Fruit fly (Drosophila melanogaster) whole organism, embryonic: Measurements from ENCODE around the gene crm.

ENCODE experiments used
- BEAF-32 ChIP-seq: fragments of 200-800 bp; sonication (Bioruptor generic); optimal IDR thresholded peaks from 3 replicates; lab custom pipeline; 2017; ENCODE audit warnings: missing biosample characterization, missing genetic modification characterization, mild to moderate bottlenecking, moderate library complexity, missing genetic modification reagents
- Bdp1 ChIP-seq: fragments of 200-800 bp; sonication (Bioruptor generic); optimal IDR thresholded peaks from 3 replicates; lab custom pipeline; 2016; ENCODE audit warnings: missing biosample characterization, missing genetic modification characterization
- Blimp-1 ChIP-seq: fragments of 200-800 bp; sonication (Bioruptor generic); optimal IDR thresholded peaks from 3 replicates; lab custom pipeline; 2018; ENCODE audit warnings: missing biosample characterization, missing genetic modification characterization, mild to moderate bottlenecking, moderate library complexity, missing genetic modification reagents
- CG10274 ChIP-seq: fragments of 200-800 bp; sonication (Bioruptor generic); optimal IDR thresholded peaks from 3 replicates; lab custom pipeline; 2017; ENCODE audit warnings: missing biosample characterization, mild to moderate bottlenecking, missing genetic modification characterization
- CG10431 ChIP-seq: fragments of 200-800 bp; sonication (Bioruptor generic); optimal IDR thresholded peaks from 3 replicates; lab custom pipeline; 2018; ENCODE audit warnings: missing biosample characterization, mild to moderate bottlenecking, missing genetic modification characterization
- CG12236 ChIP-seq: fragments of 200-800 bp; sonication (Bioruptor generic); optimal IDR thresholded peaks from 2 replicates; lab custom pipeline; 2016; ENCODE audit warnings: missing biosample characterization, missing genetic modification characterization
- CG1233 ChIP-seq: fragments of 200-800 bp; sonication (Bioruptor generic); optimal IDR thresholded peaks from 4 replicates; lab custom pipeline; 2018; ENCODE audit warnings: missing biosample characterization, mild to moderate bottlenecking, missing genetic modification characterization
- CG12744 ChIP-seq: fragments of 200-800 bp; sonication (Bioruptor generic); optimal IDR thresholded peaks from 2 replicates; lab custom pipeline; 2016; ENCODE audit warnings: missing biosample characterization, missing genetic modification characterization
- CG12942 ChIP-seq: fragments of 200-800 bp; sonication (Bioruptor generic); optimal IDR thresholded peaks from 3 replicates; lab custom pipeline; 2016; ENCODE audit warnings: missing biosample characterization, missing genetic modification characterization
- CG13624 ChIP-seq: fragments of 200-800 bp; sonication (Bioruptor generic); optimal IDR thresholded peaks from 2 replicates; lab custom pipeline; 2016; ENCODE audit warnings: missing biosample characterization, missing genetic modification characterization
- CG15696 ChIP-seq: fragments of 200-800 bp; sonication (Bioruptor generic); optimal IDR thresholded peaks from 2 replicates; lab custom pipeline; 2019; ENCODE audit warnings: missing biosample characterization, mild to moderate bottlenecking, missing genetic modification characterization, moderate library complexity
- CG1832 ChIP-seq: fragments of 200-800 bp; sonication (Bioruptor generic); optimal IDR thresholded peaks from 2 replicates; lab custom pipeline; 2017; ENCODE audit warnings: missing biosample characterization, mild to moderate bottlenecking, missing genetic modification characterization, inconsistent platforms
- CG18476 ChIP-seq: fragments of 200-800 bp; sonication (Bioruptor generic); optimal IDR thresholded peaks from 2 replicates; lab custom pipeline; 2016; ENCODE audit warnings: missing biosample characterization, mild to moderate bottlenecking, missing genetic modification characterization
- CG18599 ChIP-seq: fragments of 200-800 bp; sonication (Bioruptor generic); optimal IDR thresholded peaks from 3 replicates; lab custom pipeline; 2017; ENCODE audit warnings: missing biosample characterization, missing genetic modification characterization, mild to moderate bottlenecking, moderate library complexity, missing genetic modification reagents
- CG2202 ChIP-seq: fragments of 200-800 bp; sonication (Bioruptor generic); optimal IDR thresholded peaks from 2 replicates; lab custom pipeline; 2018; ENCODE audit warnings: missing biosample characterization, mild to moderate bottlenecking, missing genetic modification characterization
- CG3065 ChIP-seq: fragments of 200-800 bp; sonication (Bioruptor generic); optimal IDR thresholded peaks from 2 replicates; lab custom pipeline; 2016; ENCODE audit warnings: missing biosample characterization, missing genetic modification characterization
- CG32532 ChIP-seq: fragments of 200-800 bp; sonication (Bioruptor generic); IDR thresholded peaks from 2 replicates; pipeline ENCODE4 v1.3.6; 2022; ENCODE audit warnings: missing biosample characterization, missing genetic modification characterization
- CG32772 ChIP-seq: fragments of 200-800 bp; sonication (Bioruptor generic); IDR thresholded peaks from 2 replicates; pipeline ENCODE4 v1.3.6; 2022; ENCODE audit warnings: missing biosample characterization, missing genetic modification characterization
- CG34422 ChIP-seq: fragments of 200-800 bp; sonication (Bioruptor generic); IDR thresholded peaks from 3 replicates; pipeline ENCODE4 v1.3.6; 2022; ENCODE audit warnings: missing biosample characterization, missing genetic modification characterization
- CG4854 ChIP-seq: fragments of 200-800 bp; sonication (Bioruptor generic); optimal IDR thresholded peaks from 2 replicates; lab custom pipeline; 2016; ENCODE audit warnings: missing biosample characterization, missing genetic modification characterization, inconsistent platforms
- CG7786 ChIP-seq: fragments of 200-800 bp; sonication (Bioruptor generic); optimal IDR thresholded peaks from 2 replicates; lab custom pipeline; 2016; ENCODE audit warnings: missing biosample characterization, missing genetic modification characterization
- CG8290 ChIP-seq, 3 experiments: fragments of 200-800 bp; sonication (Bioruptor generic); optimal IDR thresholded peaks; 2 replicates each; lab custom pipeline; 2016 to 2019; ENCODE audit warnings: missing biosample characterization in 3 of 3, missing genetic modification characterization in 3 of 3, mild to moderate bottlenecking in 2 of 3, moderate library complexity in 1 of 3
- CoRest ChIP-seq: fragments of 200-800 bp; sonication (Bioruptor generic); optimal IDR thresholded peaks from 3 replicates; lab custom pipeline; 2018; ENCODE audit warnings: missing biosample characterization, mild to moderate bottlenecking, missing genetic modification characterization, moderate library complexity
- Doc2 ChIP-seq: fragments of 200-800 bp; sonication (Bioruptor generic); IDR thresholded peaks from 2 replicates; pipeline ENCODE4 v1.3.6; 2022; ENCODE audit warnings: missing biosample characterization, missing genetic modification characterization
- Drgx ChIP-seq: fragments of 200-800 bp; sonication (Bioruptor generic); IDR thresholded peaks from 2 replicates; pipeline ENCODE4 v1.3.6; 2022; ENCODE audit warnings: missing biosample characterization, missing genetic modification characterization
- HLH54F ChIP-seq: fragments of 200-800 bp; sonication (Bioruptor generic); optimal IDR thresholded peaks from 3 replicates; lab custom pipeline; 2016; ENCODE audit warnings: missing biosample characterization, missing genetic modification characterization
- Hmx ChIP-seq: fragments of 200-800 bp; sonication (Bioruptor generic); optimal IDR thresholded peaks from 2 replicates; lab custom pipeline; 2016; ENCODE audit warnings: missing biosample characterization, missing genetic modification characterization
- Hr3 ChIP-seq: fragments of 200-800 bp; sonication (Bioruptor generic); optimal IDR thresholded peaks from 3 replicates; lab custom pipeline; 2016; ENCODE audit warnings: missing biosample characterization, missing genetic modification characterization
- Kr ChIP-seq: fragments of 200-800 bp; sonication (Bioruptor generic); optimal IDR thresholded peaks from 2 replicates; lab custom pipeline; 2017; ENCODE audit warnings: missing biosample characterization, mild to moderate bottlenecking, missing genetic modification characterization
- NC2β ChIP-seq: fragments of 200-800 bp; sonication (Bioruptor generic); optimal IDR thresholded peaks from 2 replicates; lab custom pipeline; 2016; ENCODE audit warnings: missing biosample characterization, missing genetic modification characterization
- PHDP ChIP-seq: fragments of 200-800 bp; sonication (Bioruptor generic); optimal IDR thresholded peaks from 3 replicates; lab custom pipeline; 2018; ENCODE audit warnings: missing biosample characterization, mild to moderate bottlenecking, missing genetic modification characterization, moderate library complexity
- Ptx1 ChIP-seq: fragments of 200-800 bp; sonication (Bioruptor generic); IDR thresholded peaks from 2 replicates; pipeline ENCODE4 v1.3.6; 2022; ENCODE audit warnings: missing biosample characterization, missing genetic modification characterization
- Sry-δ ChIP-seq: fragments of 200-800 bp; sonication (Bioruptor generic); optimal IDR thresholded peaks from 2 replicates; lab custom pipeline; 2016; ENCODE audit warnings: missing biosample characterization, missing genetic modification characterization
- TFAM ChIP-seq: fragments of 200-800 bp; sonication (Bioruptor generic); optimal IDR thresholded peaks from 2 replicates; lab custom pipeline; 2017; ENCODE audit warnings: missing biosample characterization, missing genetic modification characterization, inconsistent platforms
- dan ChIP-seq: fragments of 200-800 bp; sonication (Bioruptor generic); IDR thresholded peaks from 2 replicates; pipeline ENCODE4 v1.3.6; 2022; ENCODE audit warnings: missing biosample characterization, missing genetic modification characterization
- dati ChIP-seq: fragments of 200-800 bp; sonication (Bioruptor generic); IDR thresholded peaks from 2 replicates; pipeline ENCODE4 v1.3.6; 2022; ENCODE audit warnings: missing biosample characterization, missing genetic modification characterization
- disco-r ChIP-seq: fragments of 200-800 bp; sonication (Bioruptor generic); optimal IDR thresholded peaks from 2 replicates; lab custom pipeline; 2016; ENCODE audit warnings: missing biosample characterization, missing genetic modification characterization
- gfzf ChIP-seq: fragments of 200-800 bp; sonication (Bioruptor generic); optimal IDR thresholded peaks from 2 replicates; lab custom pipeline; 2016; ENCODE audit warnings: missing biosample characterization, mild to moderate bottlenecking, missing genetic modification characterization, moderate library complexity
- grau ChIP-seq: fragments of 200-800 bp; optimal IDR thresholded peaks from 3 replicates; lab custom pipeline; 2019; ENCODE audit warnings: missing biosample characterization, mild to moderate bottlenecking, missing genetic modification characterization, moderate library complexity
- hbn ChIP-seq: fragments of 200-800 bp; sonication (Bioruptor generic); IDR thresholded peaks from 2 replicates; pipeline ENCODE4 v1.3.6; 2022; ENCODE audit warnings: missing biosample characterization, missing genetic modification characterization; ENCODE audit not compliant: partially characterized antibody
- jing ChIP-seq: fragments of 200-800 bp; sonication (Bioruptor generic); optimal IDR thresholded peaks from 2 replicates; lab custom pipeline; 2018; ENCODE audit warnings: missing biosample characterization, mild to moderate bottlenecking, missing genetic modification characterization
- onecut ChIP-seq: fragments of 200-800 bp; sonication (Bioruptor generic); IDR thresholded peaks from 2 replicates; pipeline ENCODE4 v1.3.6; 2022; ENCODE audit warnings: missing biosample characterization, missing genetic modification characterization
- org-1 ChIP-seq: fragments of 200-800 bp; sonication (Bioruptor generic); optimal IDR thresholded peaks from 2 replicates; lab custom pipeline; 2017; ENCODE audit warnings: missing biosample characterization, missing genetic modification characterization
- p53 ChIP-seq: fragments of 200-800 bp; sonication (Bioruptor generic); optimal IDR thresholded peaks from 2 replicates; lab custom pipeline; 2016; ENCODE audit warnings: missing biosample characterization, missing genetic modification characterization
- phol ChIP-seq: fragments of 200-800 bp; sonication (Bioruptor generic); optimal IDR thresholded peaks from 3 replicates; lab custom pipeline; 2018; ENCODE audit warnings: missing biosample characterization, mild to moderate bottlenecking, missing genetic modification characterization, moderate library complexity
- pum ChIP-seq: fragments of 200-800 bp; sonication (Bioruptor generic); optimal IDR thresholded peaks from 2 replicates; lab custom pipeline; 2016; ENCODE audit warnings: missing biosample characterization, missing genetic modification characterization
- ro ChIP-seq: fragments of 200-800 bp; sonication (Bioruptor generic); IDR thresholded peaks from 2 replicates; pipeline ENCODE4 v1.3.6; 2022; ENCODE audit warnings: missing biosample characterization, missing genetic modification characterization
- sqz ChIP-seq: fragments of 200-800 bp; sonication (Bioruptor generic); optimal IDR thresholded peaks from 3 replicates; lab custom pipeline; 2018; ENCODE audit warnings: missing biosample characterization, mild to moderate bottlenecking, missing genetic modification characterization
- stc ChIP-seq: fragments of 200-800 bp; sonication (Bioruptor generic); IDR thresholded peaks from 2 replicates; pipeline ENCODE4 v1.3.6; 2022; ENCODE audit warnings: missing biosample characterization, missing genetic modification characterization
- trem ChIP-seq: fragments of 200-800 bp; optimal IDR thresholded peaks from 3 replicates; lab custom pipeline; 2019; ENCODE audit warnings: missing biosample characterization, mild to moderate bottlenecking, missing genetic modification characterization, moderate library complexity
- wor ChIP-seq: fragments of 200-800 bp; sonication (Bioruptor generic); IDR thresholded peaks from 2 replicates; pipeline ENCODE4 v1.3.6; 2022; ENCODE audit warnings: missing biosample characterization, missing genetic modification characterization

crm gene

dm6 chrX:2787267-2787666 lies 48.7 kb upstream of the crm start (continued):
- TF ChIP-seq CG1233 (GFP tag; lab: Kevin White, UChicago) (peak; percentile 83), jing (peak; percentile 75), ro (no peak), Bdp1 (GFP tag; lab: Kevin White, UChicago) (peak; percentile 60), CG8290 (GFP tag; optimal IDR thresholded peaks at IDR 0.05; lab: Kevin White, UChicago) (peak; percentile 65), CG8290 (tag; optimal IDR thresholded peaks at IDR 0.05; lab: Kevin White, UChicago) (peak in 1 of 2 experiments; percentile 63), hbn (GFP tag; lab: Robert Waterston, UW) (no peak), disco-r (peak; percentile 29), CG18476 (GFP tag; lab: Kevin White, UChicago) (peak; percentile 68), Hr3 (GFP tag; lab: Kevin White, UChicago) (peak; percentile 83), Kr (GFP tag; lab: Kevin White, UChicago) (no peak), phol (tag; lab: Kevin White, UChicago) (peak; percentile 91), CG7786 (GFP tag; lab: Kevin White, UChicago) (peak; percentile 53), grau (tag; lab: Kevin White, UChicago) (peak; percentile 89), Blimp-1 (GFP tag; lab: Kevin White, UChicago) (peak; percentile 80), CG10274 (peak; percentile 65), TFAM (GFP tag; lab: Kevin White, UChicago) (no peak), PHDP (tag; lab: Kevin White, UChicago) (peak; percentile 91), HLH54F (GFP tag; lab: Kevin White, UChicago) (peak; percentile 78), CG2202 (peak; percentile 13), org-1 (GFP tag; lab: Kevin White, UChicago) (peak; percentile 89), CG12744 (peak; percentile 56), CG32772 (GFP tag; lab: Robert Waterston, UW) (peak; percentile 71), CG1832 (GFP tag; lab: Kevin White, UChicago) (no peak), CG12236 (peak; percentile 3), Doc2 (GFP tag; lab: Robert Waterston, UW) (no peak), p53 (GFP tag; lab: Kevin White, UChicago) (peak; percentile 21), CG13624 (peak; percentile 19), Sry-δ (peak; percentile 27), CG3065 (GFP tag; lab: Kevin White, UChicago) (no peak), BEAF-32 (GFP tag; lab: Kevin White, UChicago) (no peak), CG15696 (tag; lab: Kevin White, UChicago) (peak; percentile 61), dati (0 out of 2 replicates have a peak, but pooled peaks have one; percentile 24), NC2β (GFP tag; lab: Kevin White, UChicago) (no peak), onecut (GFP tag; lab: Robert Waterston, UW) (peak; percentile 67), Drgx (GFP tag; lab: Robert Waterston, UW) (peak; percentile 86), CG12942 (GFP tag; lab: Kevin White, UChicago) (peak; percentile 56), stc (GFP tag; lab: Robert Waterston, UW) (peak; percentile 84), dan (GFP tag; lab: Robert Waterston, UW) (no peak), Hmx (GFP tag; lab: Kevin White, UChicago) (peak; percentile 55), CG32532 (GFP tag; lab: Robert Waterston, UW) (peak; percentile 79), CG18599 (GFP tag; lab: Kevin White, UChicago) (peak; percentile 88), Ptx1 (GFP tag; lab: Robert Waterston, UW) (peak; percentile 88), CG4854 (GFP tag; lab: Kevin White, UChicago) (peak; percentile 79), CG10431 (GFP tag; lab: Kevin White, UChicago) (no peak), CoRest (tag; lab: Kevin White, UChicago) (peak; percentile 92), pum (GFP tag; lab: Kevin White, UChicago) (peak; percentile 72), gfzf (GFP tag; lab: Kevin White, UChicago) (no peak), sqz (GFP tag; lab: Kevin White, UChicago) (peak; percentile 67), wor (GFP tag; lab: Robert Waterston, UW) (peak; percentile 81), CG34422 (no peak; the same call in none of the 3 replicates), trem (tag; lab: Kevin White, UChicago) (peak; percentile 55)
